Fruit fly (Drosophila melanogaster) whole organism, embryonic: Measurements from ENCODE around the gene CG3448.

Source experiments
- B-H1 ChIP-seq: fragments of 200-800 bp; sonication (Bioruptor generic); IDR thresholded peaks from 3 replicates; pipeline ENCODE4 v1.3.6; 2022; ENCODE audit warnings: missing biosample characterization, missing genetic modification characterization
- CG1529 ChIP-seq: fragments of 200-800 bp; sonication (Bioruptor generic); optimal IDR thresholded peaks from 3 replicates; lab custom pipeline; 2018; ENCODE audit warnings: missing biosample characterization, missing genetic modification characterization
- CG1602 ChIP-seq: fragments of 200-800 bp; sonication (Bioruptor generic); optimal IDR thresholded peaks from 3 replicates; lab custom pipeline; 2016; ENCODE audit warnings: missing biosample characterization, missing genetic modification characterization
- CG18011 ChIP-seq: fragments of 200-800 bp; sonication (Bioruptor generic); optimal IDR thresholded peaks from 2 replicates; lab custom pipeline; 2017; ENCODE audit warnings: missing biosample characterization, missing genetic modification characterization, mild to moderate bottlenecking, moderate library complexity, missing genotype
- CG32772 ChIP-seq: fragments of 200-800 bp; sonication (Bioruptor generic); IDR thresholded peaks from 2 replicates; pipeline ENCODE4 v1.3.6; 2022; ENCODE audit warnings: missing biosample characterization, missing genetic modification characterization
- HmgZ ChIP-seq: fragments of 200-800 bp; sonication (Bioruptor generic); optimal IDR thresholded peaks from 2 replicates; lab custom pipeline; 2018; ENCODE audit warnings: missing biosample characterization, mild to moderate bottlenecking, missing genetic modification characterization
- Hr78 ChIP-seq, 2 experiments: fragments of 200-800 bp in 1 of 2; fragments of >200 bp in 1 of 2; sonication (Bioruptor generic) in 1 of 2; optimal IDR thresholded peaks; 2 replicates each; lab custom pipeline; 2017 to 2019; ENCODE audit warnings: missing biosample characterization in 2 of 2, missing genetic modification characterization in 2 of 2, mild to moderate bottlenecking in 1 of 2, moderate library complexity in 1 of 2
- klu ChIP-seq: fragments of 200-800 bp; sonication (Bioruptor generic); IDR thresholded peaks from 2 replicates; pipeline ENCODE4 v1.3.6; 2022; ENCODE audit warnings: missing biosample characterization, missing genetic modification characterization
- lola ChIP-seq, 3 experiments: fragments of >200 bp in 2 of 3; fragments of 200-800 bp in 1 of 3; sonication (Bioruptor generic) in 1 of 3; optimal IDR thresholded peaks; 2 replicates each; lab custom pipeline; 2017 to 2019; ENCODE audit warnings: missing biosample characterization in 3 of 3, missing genetic modification characterization in 3 of 3, mild to moderate bottlenecking in 1 of 3, moderate library complexity in 1 of 3
- nom ChIP-seq: fragments of 200-800 bp; sonication (Bioruptor generic); optimal IDR thresholded peaks from 2 replicates; lab custom pipeline; 2017; ENCODE audit warnings: missing biosample characterization, missing genetic modification characterization, mild to moderate bottlenecking, moderate library complexity, missing genetic modification reagents
- pfk ChIP-seq: fragments of 200-800 bp; sonication (Bioruptor generic); optimal IDR thresholded peaks from 2 replicates; lab custom pipeline; 2018; ENCODE audit warnings: missing biosample characterization, mild to moderate bottlenecking, missing genetic modification characterization, moderate library complexity
- sim ChIP-seq: fragments of 200-800 bp; sonication (Bioruptor generic); IDR thresholded peaks from 2 replicates; pipeline ENCODE4 v1.3.6; 2022; ENCODE audit warnings: missing biosample characterization, missing genetic modification characterization
- vfl ChIP-seq: fragments of 200-800 bp; sonication (Bioruptor generic); optimal IDR thresholded peaks from 2 replicates; lab custom pipeline; 2016; ENCODE audit warnings: missing biosample characterization, missing genetic modification characterization
- z ChIP-seq: fragments of 200-800 bp; sonication (Bioruptor generic); IDR thresholded peaks from 3 replicates; pipeline ENCODE4 v1.3.6; 2022; ENCODE audit warnings: missing biosample characterization, missing genetic modification characterization

DNA sequence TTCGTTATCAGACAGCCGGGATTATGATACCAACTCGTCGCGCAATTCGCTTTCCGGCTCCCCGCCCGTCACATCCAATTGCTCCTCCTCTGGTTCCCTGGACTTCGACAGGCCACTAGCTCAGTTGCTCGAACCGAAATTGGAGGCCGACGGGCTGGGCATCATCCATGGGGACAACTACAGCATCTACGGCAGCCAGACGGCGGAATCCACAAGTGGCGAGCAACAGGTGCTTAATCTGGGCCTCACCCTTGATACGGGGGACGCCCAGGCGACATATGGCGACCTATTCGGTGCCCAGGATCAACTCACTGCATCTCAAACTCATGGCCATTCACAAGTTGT lies 20.8 kb downstream of the CG3448 start:
- TF ChIP-seq pfk (GFP tag; lab: Kevin White, UChicago) (no peak), sim (GFP tag; lab: Robert Waterston, UW) (no peak), Hr78 (GFP tag; optimal IDR thresholded peaks at IDR 0.05; lab: Kevin White, UChicago) (no peak), CG1602 (no peak), CG32772 (GFP tag; lab: Robert Waterston, UW) (no peak), lola (GFP tag; optimal IDR thresholded peaks at IDR 0.05; lab: Kevin White, UChicago) (no peak), CG18011 (no peak), z (GFP tag; lab: Robert Waterston, UW) (no peak), klu (GFP tag; lab: Robert Waterston, UW) (no peak), CG1529 (GFP tag; lab: Kevin White, UChicago) (no peak), B-H1 (GFP tag; lab: Robert Waterston, UW) (no peak), vfl (GFP tag; lab: Kevin White, UChicago) (no peak), nom (no peak), HmgZ (tag; lab: Kevin White, UChicago) (no peak)
